Fruit fly (Drosophila melanogaster) whole organism, wandering third instar larva: Measurements from ENCODE around the gene spdi.

ENCODE experiments used
- CrebA ChIP-seq: fragments of 200-800 bp; sonication (Bioruptor generic); optimal IDR thresholded peaks from 2 replicates; lab custom pipeline; 2016; ENCODE audit warnings: missing biosample characterization, mild to moderate bottlenecking, missing genetic modification characterization, borderline replicate concordance
- Dfd ChIP-seq: fragments of >200 bp; optimal IDR thresholded peaks from 2 replicates; lab custom pipeline; 2017; ENCODE audit warnings: missing biosample characterization, missing genetic modification characterization
- Dif ChIP-seq: fragments of 200-275, 200-300 bp; sonication (Bioruptor generic); optimal IDR thresholded peaks from 2 replicates; lab custom pipeline; 2018; ENCODE audit warnings: missing biosample characterization, missing genetic modification characterization; ENCODE audit not compliant: partially characterized antibody
- GATAd ChIP-seq: sonication (Bioruptor generic); optimal IDR thresholded peaks from 2 replicates; lab custom pipeline; 2016; ENCODE audit warnings: missing biosample characterization, missing genetic modification characterization
- HLH106 ChIP-seq: fragments of 200-800 bp; optimal IDR thresholded peaks from 3 replicates; lab custom pipeline; 2019; ENCODE audit warnings: missing biosample characterization, mild to moderate bottlenecking, missing genetic modification characterization, moderate library complexity
- Hnf4 ChIP-seq: fragments of 200-800 bp; sonication (Bioruptor generic); optimal IDR thresholded peaks from 2 replicates; lab custom pipeline; 2016; ENCODE audit warnings: missing biosample characterization, mild to moderate bottlenecking, missing genetic modification characterization
- Jra ChIP-seq: sonication (Bioruptor generic); optimal IDR thresholded peaks from 2 replicates; lab custom pipeline; 2016; ENCODE audit warnings: missing biosample characterization, missing genetic modification characterization
- Mio ChIP-seq: sonication (Bioruptor generic); optimal IDR thresholded peaks from 2 replicates; lab custom pipeline; 2016; ENCODE audit warnings: missing biosample characterization, missing genetic modification characterization
- Myc ChIP-seq: fragments of >200 bp; optimal IDR thresholded peaks from 2 replicates; lab custom pipeline; 2017
- N ChIP-seq: fragments of >200 bp; optimal IDR thresholded peaks from 2 replicates; lab custom pipeline; 2018; ENCODE audit warnings: missing biosample characterization, missing external identifiers, missing genetic modification characterization
- OdsH ChIP-seq: fragments of 200-800 bp; sonication (Bioruptor generic); optimal IDR thresholded peaks from 2 replicates; lab custom pipeline; 2016; ENCODE audit warnings: missing biosample characterization, mild to moderate bottlenecking, missing genetic modification characterization
- Rel ChIP-seq, 2 experiments: fragments of 200-800 bp; sonication (Bioruptor generic) in 1 of 2; optimal IDR thresholded peaks; 2 replicates in 1 of 2; 3 replicates in 1 of 2; lab custom pipeline; 2016 to 2019; ENCODE audit warnings: mild to moderate bottlenecking in 2 of 2, missing biosample characterization in 2 of 2, missing genetic modification characterization in 2 of 2, moderate library complexity in 1 of 2
- Sp1 ChIP-seq: fragments of 200-800 bp; sonication (Bioruptor generic); optimal IDR thresholded peaks from 3 replicates; lab custom pipeline; 2019; ENCODE audit warnings: missing biosample characterization, mild to moderate bottlenecking, missing genetic modification characterization, moderate library complexity
- Vsx2 ChIP-seq: fragments of 200-300, 225-300 bp; sonication (Bioruptor generic); optimal IDR thresholded peaks from 2 replicates; lab custom pipeline; 2018; ENCODE audit warnings: missing biosample characterization, missing genetic modification characterization; ENCODE audit not compliant: partially characterized antibody
- dl ChIP-seq, 2 experiments: fragments of 175-275, 200-275 bp in 1 of 2; fragments of 200-275 bp in 1 of 2; sonication (Bioruptor generic); optimal IDR thresholded peaks; lab custom pipeline; 2018; ENCODE audit warnings: mild to moderate bottlenecking in 2 of 2, missing biosample characterization in 2 of 2, missing genetic modification characterization in 2 of 2, moderate library complexity in 2 of 2; ENCODE audit not compliant: partially characterized antibody in 2 of 2, insufficient read depth in 1 of 2
- dmrt93B ChIP-seq: fragments of 200-800 bp; sonication (Bioruptor generic); optimal IDR thresholded peaks from 2 replicates; lab custom pipeline; 2018; ENCODE audit warnings: missing biosample characterization, mild to moderate bottlenecking, missing genetic modification characterization
- dsf ChIP-seq: sonication (Bioruptor generic); optimal IDR thresholded peaks from 2 replicates; lab custom pipeline; 2016; ENCODE audit warnings: missing biosample characterization, missing genetic modification characterization, borderline replicate concordance
- foxo ChIP-seq, 2 experiments: fragments of 200-800 bp; sonication (Bioruptor generic); optimal IDR thresholded peaks; 2 replicates in 1 of 2; 3 replicates in 1 of 2; lab custom pipeline; 2016 to 2017; ENCODE audit warnings: missing biosample characterization in 2 of 2, missing genetic modification characterization in 2 of 2
- fru ChIP-seq: fragments of 200-800 bp; sonication (Bioruptor generic); optimal IDR thresholded peaks from 3 replicates; lab custom pipeline; 2016; ENCODE audit warnings: missing biosample characterization, mild to moderate bottlenecking, missing genetic modification characterization
- h ChIP-seq: fragments of 200-800 bp; sonication (Bioruptor generic); optimal IDR thresholded peaks from 3 replicates; lab custom pipeline; 2016; ENCODE audit warnings: missing biosample characterization, mild to moderate bottlenecking, missing genetic modification characterization
- jim ChIP-seq: fragments of 175-275, 200-325 bp; sonication (Bioruptor generic); optimal IDR thresholded peaks from 2 replicates; lab custom pipeline; 2016; ENCODE audit warnings: missing biosample characterization, mild to moderate bottlenecking, missing genetic modification characterization
- lola ChIP-seq: fragments of >200 bp; optimal IDR thresholded peaks from 2 replicates; lab custom pipeline; 2017; ENCODE audit warnings: missing biosample characterization, missing genetic modification characterization
- pan ChIP-seq: fragments of >200 bp; optimal IDR thresholded peaks from 2 replicates; lab custom pipeline; 2017
- rgr ChIP-seq: fragments of 200-800 bp; sonication (Bioruptor generic); optimal IDR thresholded peaks from 3 replicates; lab custom pipeline; 2016; ENCODE audit warnings: missing biosample characterization, mild to moderate bottlenecking, missing genetic modification characterization
- sage ChIP-seq: fragments of 200-800 bp; sonication (Bioruptor generic); optimal IDR thresholded peaks from 2 replicates; lab custom pipeline; 2016; ENCODE audit warnings: missing biosample characterization, mild to moderate bottlenecking, missing genetic modification characterization
- sv ChIP-seq: fragments of 200-800 bp; sonication (Bioruptor generic); optimal IDR thresholded peaks from 3 replicates; lab custom pipeline; 2016; ENCODE audit warnings: missing biosample characterization, missing genetic modification characterization
- tai ChIP-seq: sonication (Bioruptor generic); optimal IDR thresholded peaks from 2 replicates; lab custom pipeline; 2016; ENCODE audit warnings: missing biosample characterization, missing genetic modification characterization
- usp ChIP-seq: fragments of >200 bp; optimal IDR thresholded peaks from 2 replicates; lab custom pipeline; 2017; ENCODE audit warnings: missing biosample characterization, missing genetic modification characterization

spdi gene

DNA sequence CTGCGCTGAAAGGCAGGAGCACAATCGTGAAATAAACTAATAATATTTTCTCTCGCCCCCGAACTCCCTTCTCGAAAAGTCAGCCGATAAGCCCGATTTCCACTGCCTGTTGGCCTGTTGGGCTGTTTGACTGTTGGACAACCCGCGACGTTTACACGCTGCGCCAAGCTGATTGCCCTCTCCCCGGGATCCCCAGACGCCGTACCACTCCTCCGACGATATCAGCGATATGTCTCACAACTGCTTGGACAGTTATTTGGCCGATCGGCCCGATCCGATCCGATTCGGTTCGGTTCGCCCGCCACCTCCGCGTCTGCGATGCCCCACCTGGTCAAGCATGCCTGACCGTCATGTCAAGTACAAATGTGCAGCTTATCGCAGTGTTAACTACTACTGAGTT lies 20.3 kb downstream of the spdi start:
- TF ChIP-seq N (GFP tag; lab: Kevin White, UChicago) (no peak), usp (GFP tag; lab: Kevin White, UChicago) (no peak), Mio (no peak), lola (GFP tag; lab: Kevin White, UChicago) (no peak), fru (GFP tag; lab: Kevin White, UChicago) (peak; percentile 14), rgr (GFP tag; lab: Kevin White, UChicago) (no peak), Jra (GFP tag; lab: Kevin White, UChicago) (peak; percentile 18), Hnf4 (GFP tag; lab: Kevin White, UChicago) (peak; percentile 21), h (GFP tag; lab: Kevin White, UChicago) (peak; percentile 21), tai (no peak), pan (lab: Kevin White, UChicago) (no peak), foxo (GFP tag; optimal IDR thresholded peaks at IDR 0.05; lab: Kevin White, UChicago) (no peak), Rel (GFP tag; optimal IDR thresholded peaks at IDR 0.05; lab: Kevin White, UChicago) (no peak), Rel (tag; optimal IDR thresholded peaks at IDR 0.05; lab: Kevin White, UChicago) (peak; percentile 22), sage (no peak), dl (GFP tag; optimal IDR thresholded peaks at IDR 0.05; lab: Kevin White, UChicago; ENCODE audit: insufficient read depth in 1 of 2, partially characterized antibody in 2 of 2) (no peak)
- TF ChIP-seq, all 38 proteins: peak for 5

DNA sequence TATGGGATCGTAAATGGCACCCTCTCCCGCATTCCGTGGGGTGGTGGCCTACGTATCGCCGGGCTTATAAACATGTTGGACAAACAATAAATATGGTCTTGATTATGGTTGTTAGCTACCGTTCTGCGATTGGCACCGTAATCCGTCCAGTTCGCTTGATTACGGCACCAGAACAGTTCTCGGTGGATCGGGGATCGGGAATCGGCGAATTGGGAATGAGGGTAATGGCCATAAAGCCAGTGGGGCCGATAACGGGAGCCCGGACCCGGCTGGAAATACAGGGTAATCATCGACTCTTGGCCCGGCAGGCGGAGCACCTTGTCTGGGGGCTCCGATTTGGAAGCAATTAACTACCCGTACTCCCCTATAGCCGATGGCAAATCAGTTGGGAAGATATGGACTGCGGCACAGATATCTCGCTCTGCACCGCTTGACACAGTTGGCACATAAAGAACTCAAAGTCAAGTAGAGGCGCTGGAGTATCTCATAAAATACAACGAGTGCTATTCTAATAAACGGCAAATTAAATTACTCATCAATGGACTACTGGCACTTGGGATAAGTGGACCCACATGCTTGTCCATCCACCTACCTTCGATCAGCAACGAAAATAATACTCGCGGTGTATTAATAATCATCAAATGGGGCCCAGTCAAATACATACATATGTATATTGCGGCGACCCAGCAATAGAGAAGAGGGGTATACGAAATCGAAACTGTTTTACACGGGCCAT lies 21.5 kb downstream of the spdi start:
- TF ChIP-seq CrebA (GFP tag; lab: Kevin White, UChicago) (no peak), rgr (GFP tag; lab: Kevin White, UChicago) (peak; percentile 12)

DNA sequence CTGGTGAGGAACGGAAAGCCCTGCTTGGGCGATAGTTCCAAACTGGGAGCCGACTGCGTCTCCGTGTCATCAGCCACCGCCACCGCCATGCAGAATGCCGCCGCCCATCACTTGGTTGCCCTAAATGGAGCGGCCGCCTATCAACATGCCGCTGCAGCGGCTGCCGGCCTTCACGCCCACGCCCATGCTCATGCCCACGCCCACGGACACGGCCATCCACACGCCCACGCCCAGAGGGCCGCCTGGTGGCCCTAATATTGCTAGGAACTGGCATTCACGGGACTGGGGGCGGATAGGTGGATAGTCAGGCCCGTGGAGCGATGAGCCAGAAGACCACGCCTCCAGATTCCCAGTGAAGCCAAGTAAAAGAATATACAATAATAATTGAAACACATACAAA lies 22.9 kb downstream of the spdi start:
- no peak for TF ChIP-seq jim (GFP tag; lab: Kevin White, UChicago)
- no peak for TF ChIP-seq HLH106 (tag; lab: Kevin White, UChicago)
- no peak for TF ChIP-seq Dfd (GFP tag; lab: Kevin White, UChicago)
- no peak for TF ChIP-seq Sp1 (GFP tag; lab: Kevin White, UChicago)
- TF ChIP-seq Myc (lab: Kevin White, UChicago) = no peak
- TF ChIP-seq rgr (GFP tag; lab: Kevin White, UChicago) = no peak
- TF ChIP-seq Rel (GFP tag; optimal IDR thresholded peaks at IDR 0.05; lab: Kevin White, UChicago) = no peak
- TF ChIP-seq Rel (tag; optimal IDR thresholded peaks at IDR 0.05; lab: Kevin White, UChicago) = no peak
- no peak for TF ChIP-seq dmrt93B
- no peak for TF ChIP-seq tai
- TF ChIP-seq dsf (GFP tag; lab: Kevin White, UChicago) = no peak
- TF ChIP-seq N (GFP tag; lab: Kevin White, UChicago) = no peak
- no peak for TF ChIP-seq dl (GFP tag; optimal IDR thresholded peaks at IDR 0.05; lab: Kevin White, UChicago; ENCODE audit: insufficient read depth in 1 of 2, partially characterized antibody in 2 of 2)
- no peak for TF ChIP-seq pan (lab: Kevin White, UChicago)

DNA sequence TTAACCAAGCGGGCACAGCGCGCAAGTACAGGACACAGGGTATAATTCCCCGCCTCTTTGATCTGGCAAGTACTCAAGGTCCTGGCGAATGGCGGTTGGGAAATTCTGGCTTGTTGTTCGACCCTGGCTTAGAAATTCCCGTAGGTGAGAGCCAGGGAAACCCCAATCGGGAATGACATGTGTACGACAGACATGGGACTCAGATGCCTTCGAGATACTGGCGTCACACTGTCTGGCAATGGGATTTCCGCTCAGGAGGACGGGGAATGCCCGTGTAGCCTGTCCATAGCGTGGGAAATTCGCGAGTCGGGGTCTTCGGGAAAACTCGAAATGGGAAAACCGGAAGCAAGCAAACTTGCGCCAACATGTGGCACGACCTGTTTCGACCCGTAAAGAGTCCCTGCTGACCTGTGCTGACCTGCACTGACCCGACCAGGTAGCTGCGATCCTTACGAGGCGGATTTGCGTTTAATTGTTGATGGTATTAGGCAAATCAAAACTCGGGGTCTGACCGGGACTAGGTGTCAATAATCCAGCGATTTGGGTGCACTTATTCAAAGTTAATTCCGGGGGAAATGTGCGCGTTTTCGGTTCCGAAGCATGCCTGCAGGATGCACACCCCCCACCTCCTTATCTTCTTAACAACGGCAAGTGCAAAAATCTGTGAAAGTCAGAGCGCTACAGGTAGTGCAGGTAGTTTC lies 27.3 kb downstream of the spdi start:
- TF ChIP-seq usp (GFP tag; lab: Kevin White, UChicago) (no peak), dmrt93B (no peak), dsf (GFP tag; lab: Kevin White, UChicago) (no peak), Dfd (GFP tag; lab: Kevin White, UChicago) (no peak), Rel (GFP tag; optimal IDR thresholded peaks at IDR 0.05; lab: Kevin White, UChicago) (no peak), Rel (tag; optimal IDR thresholded peaks at IDR 0.05; lab: Kevin White, UChicago) (no peak), tai (no peak), OdsH (GFP tag; lab: Kevin White, UChicago) (no peak), N (GFP tag; lab: Kevin White, UChicago) (no peak), Dif (GFP tag; lab: Kevin White, UChicago) (no peak)
- TF ChIP-seq, all 38 proteins: peak for 0

DNA sequence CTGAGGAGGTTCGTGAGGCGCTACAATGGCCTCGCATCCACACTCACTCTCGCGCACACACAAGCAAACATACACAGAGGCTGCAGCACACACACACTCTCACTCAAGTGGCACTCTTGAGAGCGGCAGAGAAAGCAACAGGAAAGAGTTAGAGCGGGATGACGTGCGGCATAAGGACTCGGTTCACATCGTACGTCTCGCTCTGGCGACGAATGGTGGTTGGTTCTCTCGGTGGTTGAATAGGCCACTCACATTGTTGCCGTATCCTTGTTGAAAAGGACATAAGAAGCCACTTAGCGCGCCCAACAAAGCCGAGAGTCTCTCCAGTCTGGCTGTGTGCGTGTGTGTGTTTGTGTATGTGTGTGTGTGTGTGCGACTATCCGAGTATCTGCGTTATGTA lies 29.5 kb downstream of the spdi start:
- TF ChIP-seq GATAd (GFP tag; lab: Kevin White, UChicago) = no peak
- TF ChIP-seq sv (GFP tag; lab: Kevin White, UChicago) = no peak
- peak; percentile 51 for TF ChIP-seq Vsx2 (GFP tag; lab: Kevin White, UChicago)
